Worm (Caenorhabditis elegans) whole organism, L1 larva: ENCODE measurements around the gene tag-342.

Experiments used
- C04F5.9 ChIP-seq: sonication (generic microtip); optimal IDR thresholded peaks from 2 replicates; lab custom pipeline; 2016; ENCODE audit warnings: missing genetic modification characterization, missing compliant biosample characterization
- C16A3.4 ChIP-seq: fragments of 150-350 bp; optimal IDR thresholded peaks from 2 replicates; lab custom pipeline; 2014; ENCODE audit warnings: missing biosample characterization, missing genetic modification characterization
- Y116A8C.19 ChIP-seq: sonication (generic microtip); optimal IDR thresholded peaks from 2 replicates; lab custom pipeline; 2016; ENCODE audit warnings: missing compliant biosample characterization, missing genetic modification characterization, borderline replicate concordance
- ama-1 ChIP-seq: fragments of 150-350 bp; optimal IDR thresholded peaks from 2 replicates; lab custom pipeline; 2014
- blmp-1 ChIP-seq: fragments of 150-350 bp; optimal IDR thresholded peaks from 2 replicates; lab custom pipeline; 2014; ENCODE audit warnings: missing biosample characterization, missing genetic modification characterization
- ceh-63 ChIP-seq: fragments of 200-800 bp; sonication (Bioruptor generic); optimal IDR thresholded peaks from 2 replicates; lab custom pipeline; 2018; ENCODE audit warnings: mild to moderate bottlenecking, missing genetic modification characterization, missing compliant biosample characterization
- ceh-82 ChIP-seq, 3 experiments: fragments of 150-350 bp in 1 of 3; sonication (generic microtip) in 2 of 3; optimal IDR thresholded peaks; 2 replicates each; lab custom pipeline; 2014 to 2017; ENCODE audit warnings: missing biosample characterization in 3 of 3, missing genetic modification characterization in 3 of 3
- ceh-90 ChIP-seq: sonication (generic microtip); optimal IDR thresholded peaks from 2 replicates; lab custom pipeline; 2016; ENCODE audit warnings: missing genetic modification characterization, missing compliant biosample characterization
- efl-1 ChIP-seq, 4 experiments: fragments of 150-350 bp; optimal IDR thresholded peaks in 3 of 4; peaks in 1 of 4; 1 replicate in 1 of 4; 2 replicates in 3 of 4; lab custom pipeline; 2014; ENCODE audit warnings: missing biosample characterization in 2 of 4, missing genetic modification characterization in 2 of 4, missing genetic modification reagents in 2 of 4
- efl-3 ChIP-seq: fragments of 200-800 bp; sonication (Bioruptor generic); optimal IDR thresholded peaks from 2 replicates; lab custom pipeline; 2018; ENCODE audit warnings: mild to moderate bottlenecking, missing genetic modification characterization, missing compliant biosample characterization
- egl-13 ChIP-seq: sonication (generic microtip); optimal IDR thresholded peaks from 2 replicates; lab custom pipeline; 2016; ENCODE audit warnings: missing genotype, missing genetic modification reagents, missing genetic modification characterization, missing compliant biosample characterization
- elt-3 ChIP-seq, 6 experiments: fragments of 150-350 bp in 1 of 6; sonication (generic microtip); optimal IDR thresholded peaks; 2 replicates each; lab custom pipeline; 2017 to 2018; ENCODE audit warnings: missing biosample characterization in 6 of 6, missing genetic modification characterization in 6 of 6, inconsistent platforms in 1 of 6
- fkh-10 ChIP-seq: sonication (generic microtip); optimal IDR thresholded peaks from 2 replicates; lab custom pipeline; 2017; ENCODE audit warnings: missing biosample characterization, missing genetic modification reagents, missing genetic modification characterization
- fkh-8 ChIP-seq: sonication (generic microtip); optimal IDR thresholded peaks from 2 replicates; lab custom pipeline; 2016; ENCODE audit warnings: mild to moderate bottlenecking, missing genetic modification characterization, missing compliant biosample characterization
- hpl-2 ChIP-seq: fragments of 150-350 bp; optimal IDR thresholded peaks from 2 replicates; lab custom pipeline; 2014; ENCODE audit warnings: missing biosample characterization, missing genetic modification reagents, missing genetic modification characterization
- jun-1 ChIP-seq: fragments of 150-350 bp; optimal IDR thresholded peaks from 2 replicates; lab custom pipeline; 2014; ENCODE audit warnings: missing biosample characterization, missing genetic modification reagents, missing genetic modification characterization
- lin-14 ChIP-seq: fragments of 200-800 bp; sonication (Bioruptor generic); optimal IDR thresholded peaks from 2 replicates; lab custom pipeline; 2018; ENCODE audit warnings: mild to moderate bottlenecking, missing genetic modification characterization, moderate library complexity, missing compliant biosample characterization
- lin-35 ChIP-seq, 2 experiments: fragments of 150-350 bp; optimal IDR thresholded peaks; 2 replicates each; lab custom pipeline; 2014; ENCODE audit warnings: missing biosample characterization in 2 of 2, missing genetic modification characterization in 2 of 2, missing genetic modification reagents in 2 of 2
- lin-39 ChIP-seq: fragments of 150-350 bp; optimal IDR thresholded peaks from 2 replicates; lab custom pipeline; 2014; ENCODE audit warnings: missing biosample characterization, missing genetic modification reagents, missing genetic modification characterization
- lsy-2 ChIP-seq, 2 experiments: fragments of 150-350 bp; optimal IDR thresholded peaks; 2 replicates each; lab custom pipeline; 2014; ENCODE audit warnings: missing biosample characterization in 2 of 2, missing genetic modification characterization in 2 of 2
- mab-9 ChIP-seq: fragments of 200-800 bp; sonication (Bioruptor generic); IDR thresholded peaks from 2 replicates; pipeline ENCODE4 v1.3.6; 2022; ENCODE audit warnings: missing genetic modification reagents, missing genetic modification characterization, missing compliant biosample characterization
- mef-2 ChIP-seq: fragments of 150-350 bp; optimal IDR thresholded peaks from 2 replicates; lab custom pipeline; 2014; ENCODE audit warnings: missing biosample characterization, missing genetic modification characterization
- nhr-11 ChIP-seq: fragments of 150-350 bp; optimal IDR thresholded peaks from 2 replicates; lab custom pipeline; 2014; ENCODE audit warnings: missing biosample characterization, missing genetic modification characterization
- nhr-19 ChIP-seq: fragments of 200-800 bp; sonication (Bioruptor generic); conservative IDR thresholded peaks from 2 replicates; pipeline ENCODE4 v1.3.6; 2022; ENCODE audit warnings: missing genetic modification characterization, missing compliant biosample characterization
- nhr-20 ChIP-seq: sonication (generic microtip); optimal IDR thresholded peaks from 2 replicates; lab custom pipeline; 2016; ENCODE audit warnings: mild to moderate bottlenecking, missing genetic modification characterization, missing compliant biosample characterization
- nhr-28 ChIP-seq: fragments of 150-350 bp; optimal IDR thresholded peaks from 2 replicates; lab custom pipeline; 2014; ENCODE audit warnings: missing biosample characterization, missing genetic modification characterization
- nhr-47 ChIP-seq: sonication (generic microtip); optimal IDR thresholded peaks from 2 replicates; lab custom pipeline; 2016; ENCODE audit warnings: mild to moderate bottlenecking, missing genetic modification characterization, moderate library complexity, missing compliant biosample characterization
- nhr-71 ChIP-seq: sonication (generic microtip); optimal IDR thresholded peaks from 2 replicates; lab custom pipeline; 2016; ENCODE audit warnings: mild to moderate bottlenecking, missing genetic modification characterization, moderate library complexity, missing compliant biosample characterization
- nhr-84 ChIP-seq: sonication (generic microtip); optimal IDR thresholded peaks from 2 replicates; lab custom pipeline; 2017; ENCODE audit warnings: missing biosample characterization, missing genetic modification characterization
- nhr-85 ChIP-seq: sonication (generic microtip); peaks from one replicate; lab custom pipeline; 2016; ENCODE audit warnings: missing genetic modification characterization, inconsistent platforms, missing compliant biosample characterization
- nhr-90 ChIP-seq: sonication (generic microtip); optimal IDR thresholded peaks from 2 replicates; lab custom pipeline; 2016; ENCODE audit warnings: mild to moderate bottlenecking, missing genetic modification characterization, missing compliant biosample characterization; ENCODE audit not compliant: poor library complexity
- pax-3 ChIP-seq: fragments of 200-800 bp; sonication (Bioruptor generic); optimal IDR thresholded peaks from 2 replicates; lab custom pipeline; 2018; ENCODE audit warnings: mild to moderate bottlenecking, missing genetic modification characterization, moderate library complexity, missing compliant biosample characterization
- rnt-1 ChIP-seq: sonication (generic microtip); optimal IDR thresholded peaks from 2 replicates; lab custom pipeline; 2016; ENCODE audit warnings: mild to moderate bottlenecking, missing genetic modification characterization, moderate library complexity, missing compliant biosample characterization
- skn-1 ChIP-seq: fragments of 150-350 bp; optimal IDR thresholded peaks from 2 replicates; lab custom pipeline; 2014; ENCODE audit warnings: missing biosample characterization, missing genetic modification characterization
- sox-4 ChIP-seq: sonication (generic microtip); optimal IDR thresholded peaks from 2 replicates; lab custom pipeline; 2016; ENCODE audit warnings: missing genetic modification characterization, missing compliant biosample characterization
- sptf-1 ChIP-seq: fragments of 150-350 bp; optimal IDR thresholded peaks from 2 replicates; lab custom pipeline; 2014; ENCODE audit warnings: missing biosample characterization, missing genetic modification characterization
- sup-37 ChIP-seq: fragments of 200-800 bp; sonication (Bioruptor generic); optimal IDR thresholded peaks from 2 replicates; lab custom pipeline; 2018; ENCODE audit warnings: mild to moderate bottlenecking, missing genetic modification characterization, missing compliant biosample characterization
- swsn-7 ChIP-seq: sonication (generic microtip); optimal IDR thresholded peaks from 2 replicates; lab custom pipeline; 2016; ENCODE audit warnings: missing genetic modification characterization, missing compliant biosample characterization
- unc-30 ChIP-seq: sonication (generic microtip); optimal IDR thresholded peaks from 2 replicates; lab custom pipeline; 2017; ENCODE audit warnings: missing biosample characterization, missing genetic modification characterization
- unc-62 ChIP-seq: fragments of 150-350 bp; optimal IDR thresholded peaks from 2 replicates; lab custom pipeline; 2014; ENCODE audit warnings: missing biosample characterization, missing genetic modification reagents, missing genetic modification characterization
- unc-86 ChIP-seq: sonication (generic microtip); optimal IDR thresholded peaks from 2 replicates; lab custom pipeline; 2016; ENCODE audit warnings: missing genetic modification characterization, missing compliant biosample characterization
- unc-98 ChIP-seq: fragments of 200-800 bp; sonication (Bioruptor generic); IDR thresholded peaks from 2 replicates; pipeline ENCODE4 v1.3.6; 2022; ENCODE audit warnings: missing genetic modification characterization, missing compliant biosample characterization
- vab-15 ChIP-seq: sonication (generic microtip); optimal IDR thresholded peaks from 2 replicates; lab custom pipeline; 2017; ENCODE audit warnings: missing genotype, mild to moderate bottlenecking, missing genetic modification characterization, missing compliant biosample characterization
- xbp-1 ChIP-seq: sonication (generic microtip); optimal IDR thresholded peaks from 2 replicates; lab custom pipeline; 2016; ENCODE audit warnings: missing genetic modification characterization, missing compliant biosample characterization
- zag-1 ChIP-seq: fragments of 150-350 bp; optimal IDR thresholded peaks from 2 replicates; lab custom pipeline; 2014; ENCODE audit warnings: missing biosample characterization, missing genetic modification characterization
- ztf-11 ChIP-seq, 2 experiments: sonication (generic microtip); optimal IDR thresholded peaks; 2 replicates each; lab custom pipeline; 2016 to 2017; ENCODE audit warnings: missing genetic modification characterization in 2 of 2, missing biosample characterization in 1 of 2, missing compliant biosample characterization in 1 of 2
- ztf-4 ChIP-seq: fragments of 150-350 bp; optimal IDR thresholded peaks from 2 replicates; lab custom pipeline; 2014; ENCODE audit warnings: missing biosample characterization, missing genetic modification characterization

The tag-342 gene

ce11 chrIII:9500267-9500666, 32.3 kb downstream of the tag-342 start, which contains the start of gene sod-4 (continued):
- TF ChIP-seq nhr-84 (tag; lab: Kevin White, UChicago) (no peak), ztf-4 (tag; lab: Kevin White, UChicago) (no peak), nhr-90 (tag; lab: Kevin White, UChicago) (peak; percentile 42), zag-1 (tag; lab: Kevin White, UChicago) (no peak), mab-9 (GFP tag; lab: Robert Waterston, UW) (no peak), rnt-1 (tag; lab: Kevin White, UChicago) (no peak), sup-37 (GFP tag; lab: Kevin White, UChicago) (no peak), mef-2 (tag; lab: Kevin White, UChicago) (no peak), egl-13 (tag; lab: Kevin White, UChicago) (no peak), unc-30 (no peak), efl-3 (GFP tag; lab: Kevin White, UChicago) (no peak), C04F5.9 (no peak)

- TF ChIP-seq swsn-7 (peak; percentile 16), hpl-2 (no peak), fkh-8 (peak; percentile 11), nhr-85 (tag; lab: Kevin White, UChicago) (peak; percentile 38), ceh-90 (tag; lab: Kevin White, UChicago) (no peak), nhr-47 (tag; lab: Kevin White, UChicago) (peak; percentile 21), nhr-71 (tag; lab: Kevin White, UChicago) (peak; percentile 56), nhr-19 (GFP tag; lab: Robert Waterston, UW) (peak; percentile 8; the same call in 1 of the 2 replicates), nhr-20 (tag; lab: Kevin White, UChicago) (no peak), ama-1 (lab: Kevin White, UChicago) (no peak), lin-39 (peak; percentile 52), lsy-2 (tag; optimal IDR thresholded peaks at IDR 0.05; lab: Kevin White, UChicago) (peak; percentile 31 to 35), lin-14 (GFP tag; lab: Kevin White, UChicago) (peak; percentile 59)
These were observed 33.1 kb downstream of the tag-342 start for ce11 chrIII:9501072-9501471.

ce11 chrIII:9502155-9502714, 34.3 kb downstream of the tag-342 start:
- TF ChIP-seq lin-14 (GFP tag; lab: Kevin White, UChicago) (peak; percentile 44), elt-3 (tag; optimal IDR thresholded peaks at IDR 0.05; lab: Kevin White, UChicago) (peak in 5 of 6 experiments; percentile 27 to 81 (median 76)), lin-35 (GFP tag; optimal IDR thresholded peaks at IDR 0.05; lab: Kevin White, UChicago) (peak in 1 of 2 experiments; percentile 7), C16A3.4 (tag; lab: Kevin White, UChicago) (peak; percentile 17), ztf-4 (tag; lab: Kevin White, UChicago) (no peak), unc-62 (no peak), ceh-63 (GFP tag; lab: Kevin White, UChicago) (no peak), blmp-1 (peak; percentile 63), egl-13 (tag; lab: Kevin White, UChicago) (no peak), swsn-7 (no peak), ztf-11 (tag; optimal IDR thresholded peaks at IDR 0.05; lab: Kevin White, UChicago) (no peak), pax-3 (tag; lab: Kevin White, UChicago) (no peak), unc-30 (no peak), xbp-1 (tag; lab: Kevin White, UChicago) (no peak), unc-86 (tag; lab: Kevin White, UChicago) (no peak), ceh-82 (tag; optimal IDR thresholded peaks at IDR 0.05; lab: Kevin White, UChicago) (no peak), efl-1 (optimal IDR thresholded peaks at IDR 0.05; lab: Kevin White, UChicago) (no peak), efl-1 (GFP tag; optimal IDR thresholded peaks at IDR 0.05 in 1 of 2; lab: Kevin White, UChicago) (peak in 1 of 2 experiments; percentile 80), nhr-11 (no peak), nhr-28 (tag; lab: Kevin White, UChicago) (no peak), zag-1 (tag; lab: Kevin White, UChicago) (no peak), sox-4 (no peak), fkh-8 (no peak), Y116A8C.19 (tag; lab: Kevin White, UChicago) (no peak), nhr-71 (tag; lab: Kevin White, UChicago) (peak; percentile 20), lsy-2 (tag; optimal IDR thresholded peaks at IDR 0.05; lab: Kevin White, UChicago) (peak in 1 of 2 experiments; percentile 32), skn-1 (tag; lab: Kevin White, UChicago) (peak; percentile 23), fkh-10 (no peak), sptf-1 (no peak), vab-15 (tag; lab: Kevin White, UChicago) (no peak), nhr-20 (tag; lab: Kevin White, UChicago) (no peak), jun-1 (tag; lab: Kevin White, UChicago) (no peak), unc-98 (GFP tag; lab: Robert Waterston, UW) (no peak)
